Worm (Caenorhabditis elegans): ENCODE measurements around the gene M70.2.

ce11 chrIV:2242349-2243088 is at the start of gene M70.2, which contains the start of gene M70.3:
- no peak for TF ChIP-seq fax-1 (tag; optimal IDR thresholded peaks at IDR 0.05)
- no peak for TF ChIP-seq hlh-15 (tag; optimal IDR thresholded peaks at IDR 0.05)
- no peak for TF ChIP-seq syd-9 (tag; optimal IDR thresholded peaks at IDR 0.05)
- TF ChIP-seq ama-1 (optimal IDR thresholded peaks at IDR 0.05) = no peak
